Worm (Caenorhabditis elegans) whole organism, L1 larva: ENCODE results near the gene Y32H12A.8.

ENCODE experiments used
- ceh-82 ChIP-seq, 3 experiments: fragments of 150-350 bp in 1 of 3; sonication (generic microtip) in 2 of 3; optimal IDR thresholded peaks; 2 replicates each; lab custom pipeline; 2014 to 2017; ENCODE audit warnings: missing biosample characterization in 3 of 3, missing genetic modification characterization in 3 of 3
- skn-1 ChIP-seq: fragments of 150-350 bp; optimal IDR thresholded peaks from 2 replicates; lab custom pipeline; 2014; ENCODE audit warnings: missing biosample characterization, missing genetic modification characterization
- sox-4 ChIP-seq: sonication (generic microtip); optimal IDR thresholded peaks from 2 replicates; lab custom pipeline; 2016; ENCODE audit warnings: missing genetic modification characterization, missing compliant biosample characterization

DNA sequence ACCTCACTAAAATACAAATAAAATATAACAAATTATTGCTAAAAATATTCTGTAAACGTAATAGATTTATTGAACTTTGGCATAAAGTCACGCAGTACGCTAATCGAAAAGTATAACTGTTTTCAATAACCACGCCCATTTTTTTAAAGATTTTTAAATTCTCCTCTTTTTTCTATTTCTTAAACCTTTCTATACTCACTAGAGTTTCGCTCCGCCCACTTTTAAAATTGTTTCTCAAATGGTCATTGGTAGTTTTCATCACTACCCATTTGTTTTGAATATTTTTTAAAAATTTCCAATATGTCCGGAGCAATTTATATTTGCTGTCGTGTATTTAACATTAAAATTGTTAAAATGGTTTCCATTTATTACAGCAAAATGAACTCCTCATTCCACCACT is 43.9 kb downstream of the Y32H12A.8 start, which contains the start of gene Y32H12A.1:
- TF ChIP-seq ceh-82 (tag; optimal IDR thresholded peaks at IDR 0.05; lab: Kevin White, UChicago): no peak
- no peak for TF ChIP-seq skn-1 (tag; lab: Kevin White, UChicago)
- no peak for TF ChIP-seq sox-4 (tag; lab: Kevin White, UChicago)
